Fruit fly (Drosophila melanogaster) whole organism, wandering third instar larva: Measurements from ENCODE around the gene CG10669.
A peak's percentile ranks its signal among the peaks of the same experiment; 100 is the strongest.

ENCODE experiments used
- Abd-B ChIP-seq: fragments of >200 bp; optimal IDR thresholded peaks from 2 replicates; lab custom pipeline; 2017; ENCODE audit warnings: missing biosample characterization, missing genetic modification characterization
- CG32264 ChIP-seq: fragments of 200-800 bp; sonication (Bioruptor generic); optimal IDR thresholded peaks from 2 replicates; lab custom pipeline; 2016; ENCODE audit warnings: missing biosample characterization, missing genetic modification characterization
- CG9705 ChIP-seq: fragments of 200-800 bp; sonication (Bioruptor generic); optimal IDR thresholded peaks from 2 replicates; lab custom pipeline; 2018; ENCODE audit warnings: missing biosample characterization, mild to moderate bottlenecking, missing genetic modification characterization
- CrebA ChIP-seq: fragments of 200-800 bp; sonication (Bioruptor generic); optimal IDR thresholded peaks from 2 replicates; lab custom pipeline; 2016; ENCODE audit warnings: missing biosample characterization, mild to moderate bottlenecking, missing genetic modification characterization, borderline replicate concordance
- GATAd ChIP-seq: sonication (Bioruptor generic); optimal IDR thresholded peaks from 2 replicates; lab custom pipeline; 2016; ENCODE audit warnings: missing biosample characterization, missing genetic modification characterization
- HLH106 ChIP-seq: fragments of 200-800 bp; optimal IDR thresholded peaks from 3 replicates; lab custom pipeline; 2019; ENCODE audit warnings: missing biosample characterization, mild to moderate bottlenecking, missing genetic modification characterization, moderate library complexity
- Hnf4 ChIP-seq: fragments of 200-800 bp; sonication (Bioruptor generic); optimal IDR thresholded peaks from 2 replicates; lab custom pipeline; 2016; ENCODE audit warnings: missing biosample characterization, mild to moderate bottlenecking, missing genetic modification characterization
- Hr78 ChIP-seq: fragments of >200 bp; optimal IDR thresholded peaks from 2 replicates; lab custom pipeline; 2017; ENCODE audit warnings: missing biosample characterization, missing genetic modification characterization
- Hr83 ChIP-seq: fragments of 200-300 bp; sonication (Bioruptor generic); optimal IDR thresholded peaks from 2 replicates; lab custom pipeline; 2016; ENCODE audit warnings: missing biosample characterization, mild to moderate bottlenecking, missing genetic modification characterization, moderate library complexity; ENCODE audit not compliant: poor library complexity, severe bottlenecking
- Jra ChIP-seq: sonication (Bioruptor generic); optimal IDR thresholded peaks from 2 replicates; lab custom pipeline; 2016; ENCODE audit warnings: missing biosample characterization, missing genetic modification characterization
- Mio ChIP-seq: sonication (Bioruptor generic); optimal IDR thresholded peaks from 2 replicates; lab custom pipeline; 2016; ENCODE audit warnings: missing biosample characterization, missing genetic modification characterization
- Myc ChIP-seq: fragments of >200 bp; optimal IDR thresholded peaks from 2 replicates; lab custom pipeline; 2017
- N ChIP-seq: fragments of >200 bp; optimal IDR thresholded peaks from 2 replicates; lab custom pipeline; 2018; ENCODE audit warnings: missing biosample characterization, missing external identifiers, missing genetic modification characterization
- OdsH ChIP-seq: fragments of 200-800 bp; sonication (Bioruptor generic); optimal IDR thresholded peaks from 2 replicates; lab custom pipeline; 2016; ENCODE audit warnings: missing biosample characterization, mild to moderate bottlenecking, missing genetic modification characterization
- Rel ChIP-seq, 2 experiments: fragments of 200-800 bp; sonication (Bioruptor generic) in 1 of 2; optimal IDR thresholded peaks; 2 replicates in 1 of 2; 3 replicates in 1 of 2; lab custom pipeline; 2016 to 2019; ENCODE audit warnings: mild to moderate bottlenecking in 2 of 2, missing biosample characterization in 2 of 2, missing genetic modification characterization in 2 of 2, moderate library complexity in 1 of 2
- Sp1 ChIP-seq: fragments of 200-800 bp; sonication (Bioruptor generic); optimal IDR thresholded peaks from 3 replicates; lab custom pipeline; 2019; ENCODE audit warnings: missing biosample characterization, mild to moderate bottlenecking, missing genetic modification characterization, moderate library complexity
- Vsx2 ChIP-seq: fragments of 200-300, 225-300 bp; sonication (Bioruptor generic); optimal IDR thresholded peaks from 2 replicates; lab custom pipeline; 2018; ENCODE audit warnings: missing biosample characterization, missing genetic modification characterization; ENCODE audit not compliant: partially characterized antibody
- br ChIP-seq: fragments of 200-800 bp; sonication (Bioruptor generic); optimal IDR thresholded peaks from 2 replicates; lab custom pipeline; 2016; ENCODE audit warnings: missing biosample characterization, missing genetic modification characterization
- brk ChIP-seq: fragments of 200-800 bp; sonication (Bioruptor generic); optimal IDR thresholded peaks from 2 replicates; lab custom pipeline; 2016; ENCODE audit warnings: missing biosample characterization, mild to moderate bottlenecking, missing genetic modification characterization
- dl ChIP-seq, 2 experiments: fragments of 175-275, 200-275 bp in 1 of 2; fragments of 200-275 bp in 1 of 2; sonication (Bioruptor generic); optimal IDR thresholded peaks; lab custom pipeline; 2018; ENCODE audit warnings: mild to moderate bottlenecking in 2 of 2, missing biosample characterization in 2 of 2, missing genetic modification characterization in 2 of 2, moderate library complexity in 2 of 2; ENCODE audit not compliant: partially characterized antibody in 2 of 2, insufficient read depth in 1 of 2
- dmrt93B ChIP-seq: fragments of 200-800 bp; sonication (Bioruptor generic); optimal IDR thresholded peaks from 2 replicates; lab custom pipeline; 2018; ENCODE audit warnings: missing biosample characterization, mild to moderate bottlenecking, missing genetic modification characterization
- dsf ChIP-seq: sonication (Bioruptor generic); optimal IDR thresholded peaks from 2 replicates; lab custom pipeline; 2016; ENCODE audit warnings: missing biosample characterization, missing genetic modification characterization, borderline replicate concordance
- ey ChIP-seq: fragments of 200-800 bp; sonication (Bioruptor generic); optimal IDR thresholded peaks from 2 replicates; lab custom pipeline; 2016; ENCODE audit warnings: missing biosample characterization, missing genetic modification characterization
- foxo ChIP-seq, 2 experiments: fragments of 200-800 bp; sonication (Bioruptor generic); optimal IDR thresholded peaks; 2 replicates in 1 of 2; 3 replicates in 1 of 2; lab custom pipeline; 2016 to 2017; ENCODE audit warnings: missing biosample characterization in 2 of 2, missing genetic modification characterization in 2 of 2
- fru ChIP-seq: fragments of 200-800 bp; sonication (Bioruptor generic); optimal IDR thresholded peaks from 3 replicates; lab custom pipeline; 2016; ENCODE audit warnings: missing biosample characterization, mild to moderate bottlenecking, missing genetic modification characterization
- h ChIP-seq: fragments of 200-800 bp; sonication (Bioruptor generic); optimal IDR thresholded peaks from 3 replicates; lab custom pipeline; 2016; ENCODE audit warnings: missing biosample characterization, mild to moderate bottlenecking, missing genetic modification characterization
- jim ChIP-seq: fragments of 175-275, 200-325 bp; sonication (Bioruptor generic); optimal IDR thresholded peaks from 2 replicates; lab custom pipeline; 2016; ENCODE audit warnings: missing biosample characterization, mild to moderate bottlenecking, missing genetic modification characterization
- lola ChIP-seq: fragments of >200 bp; optimal IDR thresholded peaks from 2 replicates; lab custom pipeline; 2017; ENCODE audit warnings: missing biosample characterization, missing genetic modification characterization
- pan ChIP-seq: fragments of >200 bp; optimal IDR thresholded peaks from 2 replicates; lab custom pipeline; 2017
- rgr ChIP-seq: fragments of 200-800 bp; sonication (Bioruptor generic); optimal IDR thresholded peaks from 3 replicates; lab custom pipeline; 2016; ENCODE audit warnings: missing biosample characterization, mild to moderate bottlenecking, missing genetic modification characterization
- sage ChIP-seq: fragments of 200-800 bp; sonication (Bioruptor generic); optimal IDR thresholded peaks from 2 replicates; lab custom pipeline; 2016; ENCODE audit warnings: missing biosample characterization, mild to moderate bottlenecking, missing genetic modification characterization
- sv ChIP-seq: fragments of 200-800 bp; sonication (Bioruptor generic); optimal IDR thresholded peaks from 3 replicates; lab custom pipeline; 2016; ENCODE audit warnings: missing biosample characterization, missing genetic modification characterization
- tai ChIP-seq: sonication (Bioruptor generic); optimal IDR thresholded peaks from 2 replicates; lab custom pipeline; 2016; ENCODE audit warnings: missing biosample characterization, missing genetic modification characterization
- usp ChIP-seq: fragments of >200 bp; optimal IDR thresholded peaks from 2 replicates; lab custom pipeline; 2017; ENCODE audit warnings: missing biosample characterization, missing genetic modification characterization
- woc ChIP-seq: sonication (Bioruptor generic); optimal IDR thresholded peaks from 2 replicates; lab custom pipeline; 2016; ENCODE audit warnings: missing biosample characterization, mild to moderate bottlenecking, missing genetic modification characterization

CG10669 gene

DNA sequence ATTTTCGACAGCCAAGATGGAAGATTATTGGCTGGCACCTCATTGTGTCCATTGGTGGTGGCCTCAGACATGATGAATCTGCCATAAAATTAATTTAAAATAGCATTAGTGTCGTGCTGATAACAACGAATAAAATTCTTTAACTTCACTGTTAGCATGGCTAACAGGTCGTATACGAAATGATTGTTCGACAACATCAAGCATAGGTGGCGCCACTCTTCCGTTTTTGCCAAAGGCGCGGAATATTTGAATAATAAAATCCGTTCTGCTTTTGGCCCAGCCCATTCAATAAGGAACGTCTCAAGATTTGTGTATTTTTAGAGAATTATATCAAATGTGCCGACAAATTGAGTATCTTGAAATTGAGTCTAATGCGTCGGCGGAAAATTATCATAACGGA lies 22.5 kb downstream of the CG10669 start:
- TF ChIP-seq dl (GFP tag; optimal IDR thresholded peaks at IDR 0.05; lab: Kevin White, UChicago; ENCODE audit: insufficient read depth in 1 of 2, partially characterized antibody in 2 of 2) (no peak), HLH106 (tag; lab: Kevin White, UChicago) (no peak), CG9705 (GFP tag; lab: Kevin White, UChicago) (no peak), Jra (GFP tag; lab: Kevin White, UChicago) (no peak), Hr78 (GFP tag; lab: Kevin White, UChicago) (no peak)
- TF ChIP-seq, all 38 proteins: peak for 0

DNA sequence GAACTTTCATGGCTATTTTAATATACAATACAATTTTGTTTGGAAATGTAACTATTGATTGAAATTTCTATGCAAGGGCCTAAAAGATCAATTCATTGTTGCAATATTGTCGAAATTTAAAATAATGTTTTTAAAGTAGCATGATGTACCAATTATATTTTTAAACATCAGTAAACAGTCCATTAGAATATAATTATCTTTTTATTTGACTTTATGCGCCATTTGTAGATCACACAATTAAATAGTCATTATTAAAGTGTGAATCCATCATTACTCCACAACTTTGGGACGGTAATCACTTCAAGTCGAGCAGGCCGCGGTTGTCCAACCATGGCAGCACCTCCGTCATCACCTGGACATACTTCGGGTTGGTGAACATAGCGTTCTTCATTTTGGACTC lies 24.2 kb downstream of the CG10669 start, which contains the start of gene CG31099:
Gene CG31099 (minus strand): TSS at position 101 of the 400 bp plus-strand sequence.
- TF ChIP-seq Abd-B (no peak), woc (GFP tag; lab: Kevin White, UChicago) (no peak), brk (GFP tag; lab: Kevin White, UChicago) (no peak)

DNA sequence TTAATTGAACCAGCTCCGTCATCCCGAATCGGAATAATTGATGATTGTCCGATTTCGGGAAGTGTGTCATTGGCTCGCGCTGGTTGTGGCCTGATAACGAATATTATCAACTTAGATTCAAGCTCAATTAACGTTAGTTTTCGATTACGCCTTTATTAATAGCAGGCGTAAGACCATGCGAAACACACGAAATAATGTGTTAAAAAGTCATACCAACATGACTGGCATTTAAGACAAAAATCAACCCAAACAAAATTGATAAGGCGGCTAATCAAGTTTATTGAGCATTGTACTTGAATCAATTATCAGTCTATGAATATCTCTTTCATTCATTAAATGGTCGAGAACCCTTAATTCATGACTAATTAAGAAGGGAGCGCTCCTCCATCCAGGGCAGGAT lies 25.9 kb downstream of the CG10669 start:
- TF ChIP-seq pan, result no peak
- no peak for TF ChIP-seq Rel (GFP tag; optimal IDR thresholded peaks at IDR 0.05; lab: Kevin White, UChicago)
- no peak for TF ChIP-seq Rel (tag; optimal IDR thresholded peaks at IDR 0.05; lab: Kevin White, UChicago)
- no peak for TF ChIP-seq jim
- no peak for TF ChIP-seq sage
- no peak for TF ChIP-seq Hr83 (GFP tag; lab: Kevin White, UChicago)
- no peak for TF ChIP-seq foxo (GFP tag; optimal IDR thresholded peaks at IDR 0.05; lab: Kevin White, UChicago)
- TF ChIP-seq h (GFP tag; lab: Kevin White, UChicago), result no peak
- TF ChIP-seq dl (GFP tag; optimal IDR thresholded peaks at IDR 0.05; lab: Kevin White, UChicago; ENCODE audit: insufficient read depth in 1 of 2, partially characterized antibody in 2 of 2), result no peak
- no peak for TF ChIP-seq lola (GFP tag; lab: Kevin White, UChicago)
- no peak for TF ChIP-seq Vsx2 (GFP tag; lab: Kevin White, UChicago)
- no peak for TF ChIP-seq CG32264 (GFP tag; lab: Kevin White, UChicago)
- no peak for TF ChIP-seq usp (GFP tag; lab: Kevin White, UChicago)
- no peak for TF ChIP-seq CrebA (GFP tag; lab: Kevin White, UChicago)
- no peak for TF ChIP-seq ey (GFP tag; lab: Kevin White, UChicago)
- TF ChIP-seq tai (GFP tag; lab: Kevin White, UChicago), result no peak
- no peak for TF ChIP-seq dsf (GFP tag; lab: Kevin White, UChicago)
- no peak for TF ChIP-seq N (GFP tag; lab: Kevin White, UChicago)
- no peak for TF ChIP-seq woc (GFP tag; lab: Kevin White, UChicago)
- TF ChIP-seq Mio (GFP tag; lab: Kevin White, UChicago), result no peak

DNA sequence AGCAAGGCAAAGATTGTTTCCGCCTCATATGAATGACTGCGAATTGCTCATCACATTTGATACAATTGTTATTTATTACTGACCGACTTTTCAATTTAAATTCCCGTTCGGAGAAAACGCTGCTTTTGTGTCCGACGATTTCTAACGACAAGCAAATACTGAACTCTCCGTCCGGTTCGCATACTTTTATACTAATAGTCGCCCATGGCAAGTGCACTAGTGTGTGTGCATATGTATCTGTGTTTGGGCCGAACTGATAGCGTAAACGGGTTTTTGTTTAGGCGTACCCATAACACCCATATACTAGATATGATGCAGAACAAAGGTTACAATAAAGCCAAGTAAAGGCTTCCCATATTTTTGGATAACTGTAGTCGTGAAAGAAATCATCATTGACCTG lies 26.8 kb downstream of the CG10669 start, which contains the start of gene CG10550:
Gene CG10550 (minus strand): TSS at position 164 of the 400 bp plus-strand sequence.
- TF ChIP-seq Hnf4 (peak; percentile 0), GATAd (GFP tag; lab: Kevin White, UChicago) (no peak)

DNA sequence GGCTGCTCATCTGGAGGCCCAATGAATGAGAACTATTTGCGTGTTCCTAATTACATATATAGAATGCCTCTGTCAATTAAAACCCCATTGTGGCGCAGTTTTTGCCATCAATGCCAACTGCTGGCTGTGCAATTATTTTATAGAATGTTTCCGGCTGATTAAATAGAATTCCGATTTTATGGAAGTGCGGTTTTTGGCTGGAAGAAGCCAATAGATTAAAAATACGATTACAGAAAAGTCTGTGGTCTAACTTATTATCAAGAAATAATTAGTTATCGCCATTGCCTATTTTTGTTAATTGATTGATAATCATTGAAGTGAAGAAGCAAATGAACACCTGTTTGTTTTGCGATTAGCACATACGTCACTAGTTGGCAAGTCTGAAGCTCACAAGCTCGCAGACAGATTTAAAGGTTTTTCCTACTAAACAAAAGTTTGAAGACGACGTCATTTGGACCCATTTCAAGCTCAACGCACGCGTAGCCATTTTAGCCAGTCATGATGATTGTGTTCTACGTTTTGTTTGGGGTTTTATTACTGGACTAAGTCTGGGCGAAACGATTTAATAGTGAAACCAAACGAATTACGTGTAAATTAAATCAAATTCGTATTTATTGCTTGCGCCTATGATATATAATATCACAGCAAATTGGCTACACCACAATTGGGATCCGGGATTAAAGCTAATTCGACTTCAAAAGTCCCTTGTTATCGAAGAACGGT lies 29.1 kb downstream of the CG10669 start:
- TF ChIP-seq Rel (GFP tag; optimal IDR thresholded peaks at IDR 0.05; lab: Kevin White, UChicago), result no peak
- TF ChIP-seq Rel (tag; optimal IDR thresholded peaks at IDR 0.05; lab: Kevin White, UChicago), result peak; percentile 1
- no peak for TF ChIP-seq CrebA (GFP tag; lab: Kevin White, UChicago)

DNA sequence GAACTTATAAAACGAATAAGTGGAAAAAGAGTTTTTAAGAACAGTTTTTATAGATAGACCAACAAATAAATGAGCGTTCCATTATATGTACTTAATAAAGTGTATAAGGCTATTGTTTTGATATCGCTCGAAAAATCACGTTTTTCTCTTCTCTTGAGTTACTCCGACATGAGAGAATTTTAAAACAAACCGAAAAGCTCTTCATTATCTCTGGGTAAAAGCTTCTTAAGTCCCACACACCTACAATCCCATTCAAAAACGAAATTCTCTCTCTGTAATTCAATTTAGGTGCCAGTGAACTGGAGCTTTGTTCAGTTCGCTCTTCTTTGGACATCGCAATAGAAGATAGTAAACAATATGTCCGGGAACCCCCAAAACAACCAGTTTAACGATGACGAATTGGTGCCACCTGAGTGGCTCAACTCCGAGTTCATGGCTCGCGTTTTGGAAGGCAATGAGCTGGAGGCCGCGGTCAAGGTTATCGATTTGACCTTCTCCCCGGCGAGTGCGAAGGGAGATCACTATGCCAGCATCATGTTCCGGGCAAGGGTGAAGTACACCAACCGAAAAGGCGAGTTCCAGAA lies 31.1 kb downstream of the CG10669 start, which contains the start of gene CG31436:
Gene CG31436 (plus strand): TSS at position 281 of the 584 bp plus-strand sequence.
- TF ChIP-seq fru, result no peak
- peak; percentile 17 for TF ChIP-seq CrebA (GFP tag; lab: Kevin White, UChicago)
- TF ChIP-seq h (GFP tag; lab: Kevin White, UChicago), result no peak
- no peak for TF ChIP-seq HLH106 (tag; lab: Kevin White, UChicago)
- TF ChIP-seq Jra (GFP tag; lab: Kevin White, UChicago), result no peak
- no peak for TF ChIP-seq Abd-B
- no peak for TF ChIP-seq OdsH (GFP tag; lab: Kevin White, UChicago)
- no peak for TF ChIP-seq Sp1 (GFP tag; lab: Kevin White, UChicago)
- peak; percentile 26 for TF ChIP-seq sage
- no peak for TF ChIP-seq Rel (GFP tag; optimal IDR thresholded peaks at IDR 0.05; lab: Kevin White, UChicago)
- peak; percentile 99 for TF ChIP-seq Rel (tag; optimal IDR thresholded peaks at IDR 0.05; lab: Kevin White, UChicago)
- no peak for TF ChIP-seq Hnf4
- TF ChIP-seq rgr, result no peak
- TF ChIP-seq N (GFP tag; lab: Kevin White, UChicago), result no peak
- no peak for TF ChIP-seq CG32264 (GFP tag; lab: Kevin White, UChicago)
- TF ChIP-seq dmrt93B, result no peak
- no peak for TF ChIP-seq woc (GFP tag; lab: Kevin White, UChicago)
- TF ChIP-seq br (GFP tag; lab: Kevin White, UChicago), result no peak
- TF ChIP-seq sv (GFP tag; lab: Kevin White, UChicago), result no peak
- TF ChIP-seq foxo (GFP tag; optimal IDR thresholded peaks at IDR 0.05; lab: Kevin White, UChicago), result no peak
- TF ChIP-seq lola (GFP tag; lab: Kevin White, UChicago), result no peak
- no peak for TF ChIP-seq Myc (lab: Kevin White, UChicago)
- TF ChIP-seq brk (GFP tag; lab: Kevin White, UChicago), result peak; percentile 17
- no peak for TF ChIP-seq dl (GFP tag; optimal IDR thresholded peaks at IDR 0.05; lab: Kevin White, UChicago; ENCODE audit: insufficient read depth in 1 of 2, partially characterized antibody in 2 of 2)
